Worm (Caenorhabditis elegans) whole organism, L1 larva: Measurements from ENCODE around the gene C36C5.12.

ENCODE experiments used
- C04F5.9 ChIP-seq: sonication (generic microtip); optimal IDR thresholded peaks from 2 replicates; lab custom pipeline; 2016; ENCODE audit warnings: missing genetic modification characterization, missing compliant biosample characterization
- aha-1 ChIP-seq: fragments of 150-350 bp; optimal IDR thresholded peaks from 2 replicates; lab custom pipeline; 2014; ENCODE audit warnings: missing biosample characterization, missing genetic modification characterization
- alr-1 ChIP-seq: fragments of 200-800 bp; sonication (Bioruptor generic); optimal IDR thresholded peaks from 2 replicates; lab custom pipeline; 2018; ENCODE audit warnings: borderline replicate concordance, mild to moderate bottlenecking, missing genetic modification characterization, missing compliant biosample characterization
- ceh-82 ChIP-seq, 3 experiments: fragments of 150-350 bp in 1 of 3; sonication (generic microtip) in 2 of 3; optimal IDR thresholded peaks; 2 replicates each; lab custom pipeline; 2014 to 2017; ENCODE audit warnings: missing biosample characterization in 3 of 3, missing genetic modification characterization in 3 of 3
- ces-1 ChIP-seq: fragments of 150-350 bp; optimal IDR thresholded peaks from 2 replicates; lab custom pipeline; 2014; ENCODE audit warnings: missing biosample characterization, missing genetic modification reagents, missing genetic modification characterization
- dpl-1 ChIP-seq, 3 experiments: fragments of 150-350 bp in 2 of 3; sonication (generic microtip) in 1 of 3; optimal IDR thresholded peaks; 2 replicates each; lab custom pipeline; 2014 to 2017; ENCODE audit warnings: missing biosample characterization in 3 of 3, missing genetic modification characterization in 3 of 3, missing genetic modification reagents in 3 of 3
- efl-1 ChIP-seq, 4 experiments: fragments of 150-350 bp; optimal IDR thresholded peaks in 3 of 4; peaks in 1 of 4; 1 replicate in 1 of 4; 2 replicates in 3 of 4; lab custom pipeline; 2014; ENCODE audit warnings: missing biosample characterization in 2 of 4, missing genetic modification characterization in 2 of 4, missing genetic modification reagents in 2 of 4
- efl-3 ChIP-seq: fragments of 200-800 bp; sonication (Bioruptor generic); optimal IDR thresholded peaks from 2 replicates; lab custom pipeline; 2018; ENCODE audit warnings: mild to moderate bottlenecking, missing genetic modification characterization, missing compliant biosample characterization
- egl-13 ChIP-seq: sonication (generic microtip); optimal IDR thresholded peaks from 2 replicates; lab custom pipeline; 2016; ENCODE audit warnings: missing genotype, missing genetic modification reagents, missing genetic modification characterization, missing compliant biosample characterization
- egl-27 ChIP-seq, 2 experiments: fragments of 150-350 bp in 1 of 2; sonication (generic microtip); optimal IDR thresholded peaks; 3 replicates each; lab custom pipeline; 2017 to 2018; ENCODE audit warnings: missing biosample characterization in 2 of 2, missing genetic modification characterization in 2 of 2, missing genetic modification reagents in 2 of 2
- elt-2 ChIP-seq: sonication (generic microtip); optimal IDR thresholded peaks from 2 replicates; lab custom pipeline; 2016; ENCODE audit warnings: missing genetic modification characterization, mild to moderate bottlenecking, inconsistent platforms, missing compliant biosample characterization, missing genetic modification reagents
- elt-3 ChIP-seq, 6 experiments: fragments of 150-350 bp in 1 of 6; sonication (generic microtip); optimal IDR thresholded peaks; 2 replicates each; lab custom pipeline; 2017 to 2018; ENCODE audit warnings: missing biosample characterization in 6 of 6, missing genetic modification characterization in 6 of 6, inconsistent platforms in 1 of 6
- fkh-8 ChIP-seq: sonication (generic microtip); optimal IDR thresholded peaks from 2 replicates; lab custom pipeline; 2016; ENCODE audit warnings: mild to moderate bottlenecking, missing genetic modification characterization, missing compliant biosample characterization
- hlh-4 ChIP-seq: sonication (generic microtip); optimal IDR thresholded peaks from 2 replicates; lab custom pipeline; 2016; ENCODE audit warnings: mild to moderate bottlenecking, missing genetic modification characterization, missing compliant biosample characterization
- hpl-2 ChIP-seq: fragments of 150-350 bp; optimal IDR thresholded peaks from 2 replicates; lab custom pipeline; 2014; ENCODE audit warnings: missing biosample characterization, missing genetic modification reagents, missing genetic modification characterization
- isw-1 ChIP-seq: fragments of 200-800 bp; sonication (Bioruptor generic); IDR thresholded peaks from 2 replicates; pipeline ENCODE4 v1.3.6; 2022; ENCODE audit warnings: missing genetic modification characterization, missing compliant biosample characterization
- lin-14 ChIP-seq: fragments of 200-800 bp; sonication (Bioruptor generic); optimal IDR thresholded peaks from 2 replicates; lab custom pipeline; 2018; ENCODE audit warnings: mild to moderate bottlenecking, missing genetic modification characterization, moderate library complexity, missing compliant biosample characterization
- lir-3 ChIP-seq: sonication (generic microtip); optimal IDR thresholded peaks from 2 replicates; lab custom pipeline; 2016; ENCODE audit warnings: mild to moderate bottlenecking, missing genetic modification characterization, moderate library complexity, missing compliant biosample characterization; ENCODE audit not compliant: poor library complexity
- mdl-1 ChIP-seq, 2 experiments: fragments of 150-350 bp; optimal IDR thresholded peaks; 2 replicates each; lab custom pipeline; 2014 to 2017; ENCODE audit warnings: missing biosample characterization in 2 of 2, missing genetic modification characterization in 2 of 2, inconsistent platforms in 1 of 2
- nhr-12 ChIP-seq: sonication (generic microtip); optimal IDR thresholded peaks from 2 replicates; lab custom pipeline; 2017; ENCODE audit warnings: missing biosample characterization, missing genetic modification characterization
- nhr-19 ChIP-seq: fragments of 200-800 bp; sonication (Bioruptor generic); conservative IDR thresholded peaks from 2 replicates; pipeline ENCODE4 v1.3.6; 2022; ENCODE audit warnings: missing genetic modification characterization, missing compliant biosample characterization
- nhr-20 ChIP-seq: sonication (generic microtip); optimal IDR thresholded peaks from 2 replicates; lab custom pipeline; 2016; ENCODE audit warnings: mild to moderate bottlenecking, missing genetic modification characterization, missing compliant biosample characterization
- nhr-237 ChIP-seq: fragments of 150-350 bp; optimal IDR thresholded peaks from 2 replicates; lab custom pipeline; 2014; ENCODE audit warnings: missing biosample characterization, missing genetic modification characterization
- nhr-28 ChIP-seq: fragments of 150-350 bp; optimal IDR thresholded peaks from 2 replicates; lab custom pipeline; 2014; ENCODE audit warnings: missing biosample characterization, missing genetic modification characterization
- nhr-84 ChIP-seq: sonication (generic microtip); optimal IDR thresholded peaks from 2 replicates; lab custom pipeline; 2017; ENCODE audit warnings: missing biosample characterization, missing genetic modification characterization
- pag-3 ChIP-seq: sonication (generic microtip); optimal IDR thresholded peaks from 2 replicates; lab custom pipeline; 2017; ENCODE audit warnings: missing genetic modification characterization, mild to moderate bottlenecking, missing compliant biosample characterization, antibody characterized with exemption, borderline replicate concordance; ENCODE audit not compliant: insufficient read depth
- pqm-1 ChIP-seq: sonication (generic microtip); optimal IDR thresholded peaks from 3 replicates; lab custom pipeline; 2017; ENCODE audit warnings: missing biosample characterization, missing genetic modification characterization
- rnt-1 ChIP-seq: sonication (generic microtip); optimal IDR thresholded peaks from 2 replicates; lab custom pipeline; 2016; ENCODE audit warnings: mild to moderate bottlenecking, missing genetic modification characterization, moderate library complexity, missing compliant biosample characterization
- snpc-4 ChIP-seq: fragments of 150-350 bp; optimal IDR thresholded peaks from 2 replicates; lab custom pipeline; 2014; ENCODE audit warnings: missing biosample characterization, missing genetic modification characterization
- sox-4 ChIP-seq: sonication (generic microtip); optimal IDR thresholded peaks from 2 replicates; lab custom pipeline; 2016; ENCODE audit warnings: missing genetic modification characterization, missing compliant biosample characterization
- swsn-7 ChIP-seq: sonication (generic microtip); optimal IDR thresholded peaks from 2 replicates; lab custom pipeline; 2016; ENCODE audit warnings: missing genetic modification characterization, missing compliant biosample characterization
- unc-62 ChIP-seq: fragments of 150-350 bp; optimal IDR thresholded peaks from 2 replicates; lab custom pipeline; 2014; ENCODE audit warnings: missing biosample characterization, missing genetic modification reagents, missing genetic modification characterization
- unc-98 ChIP-seq: fragments of 200-800 bp; sonication (Bioruptor generic); IDR thresholded peaks from 2 replicates; pipeline ENCODE4 v1.3.6; 2022; ENCODE audit warnings: missing genetic modification characterization, missing compliant biosample characterization
- vab-15 ChIP-seq: sonication (generic microtip); optimal IDR thresholded peaks from 2 replicates; lab custom pipeline; 2017; ENCODE audit warnings: missing genotype, mild to moderate bottlenecking, missing genetic modification characterization, missing compliant biosample characterization
- ztf-11 ChIP-seq, 2 experiments: sonication (generic microtip); optimal IDR thresholded peaks; 2 replicates each; lab custom pipeline; 2016 to 2017; ENCODE audit warnings: missing genetic modification characterization in 2 of 2, missing biosample characterization in 1 of 2, missing compliant biosample characterization in 1 of 2
- ztf-4 ChIP-seq: fragments of 150-350 bp; optimal IDR thresholded peaks from 2 replicates; lab custom pipeline; 2014; ENCODE audit warnings: missing biosample characterization, missing genetic modification characterization

The C36C5.12 gene

ce11 chrV:3122403-3122802 lies 36.7 kb downstream of the C36C5.12 start:
- TF ChIP-seq unc-62 (GFP tag; lab: Kevin White, UChicago) = no peak
- no peak for TF ChIP-seq nhr-12 (tag; lab: Kevin White, UChicago)
- no peak for TF ChIP-seq sox-4 (tag; lab: Kevin White, UChicago)
- TF ChIP-seq dpl-1 (GFP tag; optimal IDR thresholded peaks at IDR 0.05; lab: Kevin White, UChicago) = no peak
- no peak for TF ChIP-seq nhr-19
- TF ChIP-seq hpl-2 (GFP tag; lab: Kevin White, UChicago) = no peak
- TF ChIP-seq alr-1 (tag; lab: Kevin White, UChicago) = no peak
- no peak for TF ChIP-seq egl-27 (tag; optimal IDR thresholded peaks at IDR 0.05; lab: Kevin White, UChicago)
- no peak for TF ChIP-seq ztf-4 (tag; lab: Kevin White, UChicago)
- no peak for TF ChIP-seq vab-15
- no peak for TF ChIP-seq ces-1 (GFP tag; lab: Kevin White, UChicago)
- no peak for TF ChIP-seq lin-14 (GFP tag; lab: Kevin White, UChicago)

- TF ChIP-seq aha-1 (tag; lab: Kevin White, UChicago) (no peak), sox-4 (tag; lab: Kevin White, UChicago) (no peak), efl-3 (GFP tag; lab: Kevin White, UChicago) (no peak), isw-1 (GFP tag; lab: Robert Waterston, UW) (no peak), nhr-20 (no peak), nhr-12 (tag; lab: Kevin White, UChicago) (no peak), fkh-8 (tag; lab: Kevin White, UChicago) (no peak), mdl-1 (tag; optimal IDR thresholded peaks at IDR 0.05; lab: Kevin White, UChicago) (no peak), lir-3 (tag; lab: Kevin White, UChicago) (no peak), rnt-1 (tag; lab: Kevin White, UChicago) (no peak), nhr-28 (no peak), elt-3 (tag; optimal IDR thresholded peaks at IDR 0.05; lab: Kevin White, UChicago) (no peak), hpl-2 (GFP tag; lab: Kevin White, UChicago) (no peak), hlh-4 (tag; lab: Kevin White, UChicago) (no peak), swsn-7 (tag; lab: Kevin White, UChicago) (no peak), pqm-1 (tag; lab: Kevin White, UChicago) (no peak), egl-13 (tag; lab: Kevin White, UChicago) (no peak), unc-98 (GFP tag; lab: Robert Waterston, UW) (no peak)
These were observed 37.4 kb downstream of the C36C5.12 start, which contains the start of gene srt-56 for ce11 chrV:3121743-3122142. TSS of gene srt-56 (minus strand) at chrV:3121843.

- peak; percentile 46 for TF ChIP-seq elt-2
- TF ChIP-seq pag-3 = no peak
- no peak for TF ChIP-seq snpc-4 (tag; lab: Kevin White, UChicago)
These were observed 40.0 kb downstream of the C36C5.12 start for ce11 chrV:3119185-3119584.

DNA sequence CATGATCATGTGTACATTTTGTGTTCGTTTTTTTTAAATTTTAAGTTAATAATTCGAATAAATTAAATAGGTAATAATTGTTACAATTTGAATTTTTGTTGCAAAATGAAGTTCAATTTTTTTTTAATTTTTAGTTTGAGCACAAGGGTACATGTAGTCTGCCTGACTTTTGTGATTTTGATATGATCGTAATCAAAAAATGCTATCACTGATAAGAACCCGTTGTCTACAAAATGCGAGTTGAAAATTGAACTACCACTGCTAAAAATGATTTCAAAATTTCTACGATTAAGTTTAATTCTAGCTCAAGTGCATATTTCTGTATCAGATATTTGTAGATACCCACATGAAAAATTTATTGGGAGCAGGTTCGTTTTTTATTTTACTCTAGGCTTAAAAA lies 41.0 kb downstream of the C36C5.12 start, which contains the start of gene clec-210:
TSS of gene clec-210 (plus strand) at position 211 of the 400 bp plus-strand sequence.
- no peak for TF ChIP-seq C04F5.9 (tag; lab: Kevin White, UChicago)
- TF ChIP-seq ztf-11 (tag; optimal IDR thresholded peaks at IDR 0.05; lab: Kevin White, UChicago) = no peak

DNA sequence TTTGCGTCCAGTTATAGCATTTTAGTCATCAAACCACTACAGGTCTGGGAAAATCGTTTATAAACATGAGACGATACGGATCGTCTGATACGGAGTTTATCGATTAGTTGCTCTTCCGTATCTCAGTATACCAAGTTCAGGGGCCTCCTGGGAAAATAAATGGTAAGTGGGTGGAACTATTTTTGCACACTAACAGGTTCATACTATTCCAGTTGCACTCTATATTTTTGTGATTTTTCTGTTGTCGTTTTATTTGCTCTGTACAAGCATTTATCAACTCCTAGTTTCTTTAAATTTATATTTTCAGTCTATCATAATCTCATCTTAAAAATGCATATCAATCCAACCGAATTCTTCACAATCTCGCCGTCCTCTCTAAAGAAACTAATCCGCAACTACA lies 44.2 kb downstream of the C36C5.12 start, which contains the start of gene Y73C8C.3:
TSS of gene Y73C8C.3 (plus strand) at position 301 of the 400 bp plus-strand sequence.
- TF ChIP-seq ceh-82 (tag; optimal IDR thresholded peaks at IDR 0.05; lab: Kevin White, UChicago) (no peak), nhr-237 (tag; lab: Kevin White, UChicago) (no peak), nhr-84 (tag; lab: Kevin White, UChicago) (no peak), efl-1 (optimal IDR thresholded peaks at IDR 0.05; lab: Kevin White, UChicago) (no peak), efl-1 (GFP tag; optimal IDR thresholded peaks at IDR 0.05 in 1 of 2; lab: Kevin White, UChicago) (no peak)
